Fruit fly (Drosophila melanogaster) whole organism, prepupa: Measurements from ENCODE around the gene P5cr.

Source experiments
- Blimp-1 ChIP-seq: fragments of 200-800 bp; sonication (Bioruptor generic); optimal IDR thresholded peaks from 3 replicates; lab custom pipeline; 2017; ENCODE audit warnings: missing biosample characterization, missing genetic modification characterization, mild to moderate bottlenecking, moderate library complexity, missing genetic modification reagents
- CG10631 ChIP-seq: fragments of 200-800 bp; sonication (Bioruptor generic); optimal IDR thresholded peaks from 2 replicates; lab custom pipeline; 2016; ENCODE audit warnings: missing biosample characterization, missing genetic modification characterization
- CG15336 ChIP-seq: fragments of 200-800 bp; sonication (Bioruptor generic); IDR thresholded peaks from 2 replicates; pipeline ENCODE4 v1.3.6; 2022; ENCODE audit warnings: missing biosample characterization, missing genetic modification characterization
- CG1621 ChIP-seq: fragments of 200-800 bp; sonication (Bioruptor generic); optimal IDR thresholded peaks from 3 replicates; lab custom pipeline; 2018; ENCODE audit warnings: missing biosample characterization, mild to moderate bottlenecking, missing genetic modification characterization
- CG3032 ChIP-seq: fragments of 200-800 bp; optimal IDR thresholded peaks from 2 replicates; lab custom pipeline; 2019; ENCODE audit warnings: missing biosample characterization, mild to moderate bottlenecking, missing genetic modification characterization, moderate library complexity
- CG32006 ChIP-seq: fragments of 200-800 bp; sonication (Bioruptor generic); optimal IDR thresholded peaks from 3 replicates; lab custom pipeline; 2017; ENCODE audit warnings: missing biosample characterization, mild to moderate bottlenecking, missing genetic modification characterization
- CG34406 ChIP-seq: fragments of 200-800 bp; sonication (Bioruptor generic); optimal IDR thresholded peaks from 3 replicates; lab custom pipeline; 2016; ENCODE audit warnings: missing biosample characterization, missing genetic modification characterization
- CG3919 ChIP-seq: fragments of 200-800 bp; sonication (Bioruptor generic); optimal IDR thresholded peaks from 3 replicates; lab custom pipeline; 2016; ENCODE audit warnings: missing biosample characterization, missing genetic modification characterization
- CG4318 ChIP-seq: fragments of 200-800 bp; sonication (Bioruptor generic); optimal IDR thresholded peaks from 3 replicates; lab custom pipeline; 2017; ENCODE audit warnings: missing biosample characterization, mild to moderate bottlenecking, missing genetic modification characterization
- CG6163 ChIP-seq: fragments of 200-800 bp; sonication (Bioruptor generic); IDR thresholded peaks from 3 replicates; pipeline ENCODE4 v1.3.6; 2022; ENCODE audit warnings: missing biosample characterization, missing genetic modification characterization
- CG6276 ChIP-seq: fragments of 200-800 bp; sonication (Bioruptor generic); optimal IDR thresholded peaks from 2 replicates; lab custom pipeline; 2017; ENCODE audit warnings: missing biosample characterization, mild to moderate bottlenecking, missing genetic modification characterization
- CG6808 ChIP-seq: fragments of 200-800 bp; sonication (Bioruptor generic); optimal IDR thresholded peaks from 3 replicates; lab custom pipeline; 2017; ENCODE audit warnings: missing biosample characterization, missing genetic modification characterization, mild to moderate bottlenecking, moderate library complexity, missing genetic modification reagents
- CG6854 ChIP-seq: fragments of 200-800 bp; sonication (Bioruptor generic); optimal IDR thresholded peaks from 2 replicates; lab custom pipeline; 2017; ENCODE audit warnings: missing biosample characterization, mild to moderate bottlenecking, missing genetic modification characterization
- CG8119 ChIP-seq: fragments of 200-800 bp; sonication (Bioruptor generic); IDR thresholded peaks from 3 replicates; pipeline ENCODE4 v1.3.6; 2022; ENCODE audit warnings: missing biosample characterization, missing genetic modification characterization
- CG9139 ChIP-seq: fragments of 200-800 bp; sonication (Bioruptor generic); optimal IDR thresholded peaks from 3 replicates; lab custom pipeline; 2017; ENCODE audit warnings: missing biosample characterization, mild to moderate bottlenecking, missing genetic modification characterization
- Eip75B ChIP-seq: fragments of 200-800 bp; sonication (Bioruptor generic); optimal IDR thresholded peaks from 3 replicates; lab custom pipeline; 2016; ENCODE audit warnings: missing biosample characterization, missing genetic modification characterization
- Eip78C ChIP-seq: fragments of 200-800 bp; sonication (Bioruptor generic); peaks from one replicate; lab custom pipeline; 2016; ENCODE audit warnings: missing biosample characterization, missing genetic modification characterization
- Eip93F ChIP-seq: fragments of 200-800 bp; sonication (Bioruptor generic); optimal IDR thresholded peaks from 2 replicates; lab custom pipeline; 2016; ENCODE audit warnings: missing biosample characterization, mild to moderate bottlenecking, missing genetic modification characterization
- Ets96B ChIP-seq: fragments of 200-800 bp; optimal IDR thresholded peaks from 2 replicates; lab custom pipeline; 2019; ENCODE audit warnings: missing biosample characterization, mild to moderate bottlenecking, missing genetic modification characterization, moderate library complexity
- Hr39 ChIP-seq: fragments of 200-800 bp; sonication (Bioruptor generic); optimal IDR thresholded peaks from 2 replicates; lab custom pipeline; 2016; ENCODE audit warnings: missing biosample characterization, missing genetic modification characterization
- Hr4 ChIP-seq: fragments of 200-800 bp; sonication (Bioruptor generic); optimal IDR thresholded peaks from 3 replicates; lab custom pipeline; 2016; ENCODE audit warnings: missing biosample characterization, missing genetic modification characterization
- OdsH ChIP-seq: fragments of 200-800 bp; sonication (Bioruptor generic); optimal IDR thresholded peaks from 3 replicates; lab custom pipeline; 2016; ENCODE audit warnings: missing biosample characterization, missing genetic modification characterization
- Smox ChIP-seq: fragments of 200-800 bp; sonication (Bioruptor generic); optimal IDR thresholded peaks from 3 replicates; lab custom pipeline; 2016; ENCODE audit warnings: missing biosample characterization, missing genetic modification characterization
- Sox102F ChIP-seq: fragments of 200-800 bp; sonication (Bioruptor generic); optimal IDR thresholded peaks from 2 replicates; lab custom pipeline; 2016; ENCODE audit warnings: missing biosample characterization, mild to moderate bottlenecking, missing genetic modification characterization
- Sox14 ChIP-seq: fragments of 200-800 bp; sonication (Bioruptor generic); optimal IDR thresholded peaks from 3 replicates; lab custom pipeline; 2016; ENCODE audit warnings: missing biosample characterization, missing genetic modification characterization
- Sox15 ChIP-seq: fragments of 200-800 bp; sonication (Bioruptor generic); optimal IDR thresholded peaks from 3 replicates; lab custom pipeline; 2016; ENCODE audit warnings: missing biosample characterization, missing genetic modification characterization
- achi ChIP-seq: fragments of 200-800 bp; sonication (Bioruptor generic); optimal IDR thresholded peaks from 3 replicates; lab custom pipeline; 2016; ENCODE audit warnings: missing biosample characterization, missing genetic modification characterization
- acj6 ChIP-seq: fragments of 200-800 bp; sonication (Bioruptor generic); optimal IDR thresholded peaks from 3 replicates; lab custom pipeline; 2016; ENCODE audit warnings: missing biosample characterization, missing genetic modification characterization
- dac ChIP-seq: fragments of 200-800 bp; sonication (Bioruptor generic); optimal IDR thresholded peaks from 2 replicates; lab custom pipeline; 2017; ENCODE audit warnings: missing biosample characterization, mild to moderate bottlenecking, missing genetic modification characterization
- dsx ChIP-seq: fragments of 200-800 bp; optimal IDR thresholded peaks from 3 replicates; lab custom pipeline; 2019; ENCODE audit warnings: missing biosample characterization, mild to moderate bottlenecking, missing genetic modification characterization, moderate library complexity; ENCODE audit not compliant: poor library complexity, severe bottlenecking
- eg ChIP-seq: fragments of 200-800 bp; sonication (Bioruptor generic); IDR thresholded peaks from 3 replicates; pipeline ENCODE4 v1.3.6; 2022; ENCODE audit warnings: missing biosample characterization, missing genetic modification characterization
- esn ChIP-seq: fragments of 200-800 bp; sonication (Bioruptor generic); optimal IDR thresholded peaks from 2 replicates; lab custom pipeline; 2016; ENCODE audit warnings: missing biosample characterization, mild to moderate bottlenecking, missing genetic modification characterization, moderate library complexity
- fd59A ChIP-seq: fragments of 200-800 bp; sonication (Bioruptor generic); optimal IDR thresholded peaks from 2 replicates; lab custom pipeline; 2017; ENCODE audit warnings: missing biosample characterization, mild to moderate bottlenecking, missing genetic modification characterization, missing genetic modification reagents
- fd85E ChIP-seq: fragments of 200-800 bp; sonication (Bioruptor generic); optimal IDR thresholded peaks from 3 replicates; lab custom pipeline; 2016; ENCODE audit warnings: missing biosample characterization, missing genetic modification characterization
- fkh ChIP-seq: fragments of 200-800 bp; sonication (Bioruptor generic); optimal IDR thresholded peaks from 3 replicates; lab custom pipeline; 2017; ENCODE audit warnings: missing biosample characterization, mild to moderate bottlenecking, missing genetic modification characterization, moderate library complexity
- net ChIP-seq: fragments of 200-800 bp; sonication (Bioruptor generic); optimal IDR thresholded peaks from 3 replicates; lab custom pipeline; 2016; ENCODE audit warnings: missing biosample characterization, missing genetic modification characterization
- pdm3 ChIP-seq: fragments of 200-800 bp; sonication (Bioruptor generic); optimal IDR thresholded peaks from 3 replicates; lab custom pipeline; 2016; ENCODE audit warnings: missing biosample characterization, missing genetic modification characterization
- salr ChIP-seq, 2 experiments: fragments of 200-800 bp; sonication (Bioruptor generic); optimal IDR thresholded peaks; 3 replicates each; lab custom pipeline; 2016 to 2018; ENCODE audit warnings: missing biosample characterization in 2 of 2, missing genetic modification characterization in 2 of 2, mild to moderate bottlenecking in 1 of 2
- spab ChIP-seq: fragments of 200-800 bp; sonication (Bioruptor generic); optimal IDR thresholded peaks from 2 replicates; lab custom pipeline; 2017; ENCODE audit warnings: missing biosample characterization, mild to moderate bottlenecking, missing genetic modification characterization, missing genetic modification reagents
- svp ChIP-seq: fragments of 200-800 bp; sonication (Bioruptor generic); peaks from one replicate; lab custom pipeline; 2016; ENCODE audit warnings: missing biosample characterization, missing genetic modification characterization
- topi ChIP-seq: fragments of 200-800 bp; sonication (Bioruptor generic); optimal IDR thresholded peaks from 3 replicates; lab custom pipeline; 2016; ENCODE audit warnings: missing biosample characterization, missing genetic modification characterization
- vri ChIP-seq: fragments of 200-800 bp; sonication (Bioruptor generic); optimal IDR thresholded peaks from 3 replicates; lab custom pipeline; 2016; ENCODE audit warnings: missing biosample characterization, mild to moderate bottlenecking, missing genetic modification characterization

Gene P5cr

dm6 chr3R:19067876-19068406, 39.2 kb downstream of the P5cr start:
- TF ChIP-seq CG8119 (no peak), Sox14 (GFP tag; lab: Kevin White, UChicago) (no peak), eg (GFP tag; lab: Robert Waterston, UW) (peak; percentile 26; the same call in 1 of the 3 replicates), CG34406 (GFP tag; lab: Kevin White, UChicago) (no peak), Hr4 (GFP tag; lab: Kevin White, UChicago) (peak; percentile 0), svp (peak; percentile 24), Eip78C (GFP tag; lab: Kevin White, UChicago) (no peak), CG3919 (no peak), topi (no peak), fkh (GFP tag; lab: Kevin White, UChicago) (peak; percentile 73)

- TF ChIP-seq CG10631 (GFP tag; lab: Kevin White, UChicago) (peak; percentile 42), CG4318 (GFP tag; lab: Kevin White, UChicago) (no peak), Ets96B (tag; lab: Kevin White, UChicago) (peak; percentile 43), CG6163 (peak; percentile 51; the same call in 1 of the 3 replicates), CG1621 (tag; lab: Kevin White, UChicago) (peak; percentile 22), Hr4 (GFP tag; lab: Kevin White, UChicago) (peak; percentile 22), salr (GFP tag; optimal IDR thresholded peaks at IDR 0.05; lab: Kevin White, UChicago) (peak in 1 of 2 experiments; percentile 7), fd85E (GFP tag; lab: Kevin White, UChicago) (no peak), CG32006 (GFP tag; lab: Kevin White, UChicago) (peak; percentile 18), fkh (GFP tag; lab: Kevin White, UChicago) (no peak), esn (GFP tag; lab: Kevin White, UChicago) (no peak), CG6854 (GFP tag; lab: Kevin White, UChicago) (no peak), CG3919 (peak; percentile 24), vri (GFP tag; lab: Kevin White, UChicago) (no peak), Eip93F (no peak), Blimp-1 (GFP tag; lab: Kevin White, UChicago) (no peak), CG9139 (GFP tag; lab: Kevin White, UChicago) (no peak), CG6276 (no peak), OdsH (GFP tag; lab: Kevin White, UChicago) (no peak), pdm3 (GFP tag; lab: Kevin White, UChicago) (peak; percentile 26), CG15336 (no peak), Sox102F (no peak), fd59A (peak; percentile 32), CG3032 (tag; lab: Kevin White, UChicago) (peak; percentile 40), CG8119 (peak; percentile 29; the same call in 1 of the 3 replicates), Sox15 (no peak), achi (GFP tag; lab: Kevin White, UChicago) (peak; percentile 50), Sox14 (GFP tag; lab: Kevin White, UChicago) (peak; percentile 39), dsx (GFP tag; lab: Kevin White, UChicago) (peak; percentile 32), acj6 (GFP tag; lab: Kevin White, UChicago) (peak; percentile 16), Eip78C (GFP tag; lab: Kevin White, UChicago) (peak; percentile 72), net (GFP tag; lab: Kevin White, UChicago) (no peak), CG6808 (no peak), Smox (no peak), Eip75B (GFP tag; lab: Kevin White, UChicago) (peak; percentile 47), dac (GFP tag; lab: Kevin White, UChicago) (no peak), spab (GFP tag; lab: Kevin White, UChicago) (peak; percentile 4), Hr39 (GFP tag; lab: Kevin White, UChicago) (no peak)
Observed at dm6 chr3R:19069740-19070139, 41.0 kb downstream of the P5cr start.
